Worm (Caenorhabditis elegans) whole organism, midembryonic: Measurements from ENCODE around the gene scl-21.

Experiments used
- T22C8.4 ChIP-seq: fragments of 200-800 bp; sonication (Bioruptor generic); IDR thresholded peaks from 2 replicates; pipeline ENCODE4 v1.3.6; 2022; ENCODE audit warnings: missing genetic modification characterization, missing compliant biosample characterization
- flt-1 ChIP-seq: fragments of 200-800 bp; sonication (Bioruptor generic); IDR thresholded peaks from 2 replicates; pipeline ENCODE4 v1.3.6; 2022; ENCODE audit warnings: missing genetic modification characterization, missing compliant biosample characterization
- tab-1 ChIP-seq: fragments of 200-800 bp; sonication (Bioruptor generic); IDR thresholded peaks from 2 replicates; pipeline ENCODE4 v1.3.6; 2022; ENCODE audit warnings: missing genetic modification characterization, missing compliant biosample characterization
- ztf-23 ChIP-seq: fragments of 200-800 bp; sonication (Bioruptor generic); IDR thresholded peaks from 2 replicates; pipeline ENCODE4 v1.3.6; 2022; ENCODE audit warnings: missing genetic modification reagents, missing genetic modification characterization, missing compliant biosample characterization
- ztf-29 ChIP-seq: fragments of 200-800 bp; sonication (Bioruptor generic); IDR thresholded peaks from 2 replicates; pipeline ENCODE4 v1.3.6; 2022; ENCODE audit warnings: missing genetic modification reagents, missing genetic modification characterization, missing compliant biosample characterization

DNA sequence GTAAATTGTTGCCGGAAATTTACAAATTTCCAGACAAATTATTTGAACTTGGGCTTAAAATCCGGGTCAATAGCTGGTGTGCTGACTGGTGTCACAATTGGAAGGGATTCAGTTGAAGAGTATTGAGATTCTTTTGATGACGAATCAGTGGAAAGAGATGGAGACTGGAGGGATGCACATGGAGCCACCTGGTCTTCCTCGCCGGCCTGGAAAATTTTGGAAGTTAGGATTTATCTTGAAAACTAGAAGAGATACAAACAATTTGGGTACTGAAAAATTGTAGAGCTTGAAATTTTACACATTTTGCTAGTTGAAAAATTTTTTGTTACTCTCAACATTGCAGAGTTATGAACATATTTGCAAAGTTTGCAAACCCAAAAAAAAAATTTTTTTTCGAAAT lies 24.6 kb upstream of the scl-21 start:
- no peak for TF ChIP-seq T22C8.4 (GFP tag; lab: Robert Waterston, UW)
- TF ChIP-seq flt-1 (GFP tag; lab: Robert Waterston, UW): no peak
- TF ChIP-seq tab-1 (GFP tag; lab: Robert Waterston, UW): no peak
- TF ChIP-seq ztf-23 (GFP tag; lab: Robert Waterston, UW): no peak
- no peak for TF ChIP-seq ztf-29 (GFP tag; lab: Robert Waterston, UW)
